Fruit fly (Drosophila melanogaster): ENCODE data around the gene Ctr1C.

Gene Ctr1C

DNA sequence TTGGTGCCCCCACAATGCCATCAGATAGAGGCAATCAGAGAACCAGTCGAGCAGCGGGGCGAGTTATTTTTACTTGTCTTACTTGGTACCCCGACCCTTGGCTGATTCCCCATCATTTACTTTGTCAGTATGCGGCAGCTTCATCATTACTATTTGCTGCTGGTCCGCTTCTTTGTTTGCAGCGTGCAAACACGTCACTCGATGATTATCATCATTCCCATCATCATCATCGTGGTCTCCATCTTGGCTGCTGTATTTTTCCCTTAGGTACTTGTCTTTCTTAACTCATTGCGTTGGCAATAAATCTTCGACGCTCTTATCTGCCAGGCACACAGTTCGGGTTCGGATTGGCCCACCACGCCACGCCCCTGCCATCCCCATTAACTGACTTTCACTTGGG lies 32.0 kb downstream of the Ctr1C start (continued):
- TF ChIP-seq Spps (tag; optimal IDR thresholded peaks at IDR 0.05), result no peak
- no peak for TF ChIP-seq NC2α (GFP tag; optimal IDR thresholded peaks at IDR 0.05)
- no peak for TF ChIP-seq rib (GFP tag; IDR thresholded peaks at IDR 0.05)
- no peak for TF ChIP-seq Atf-2 (GFP tag; optimal IDR thresholded peaks at IDR 0.05)
- no peak for TF ChIP-seq CrebB (tag; optimal IDR thresholded peaks at IDR 0.05)
- no peak for TF ChIP-seq CG14014 (GFP tag; IDR thresholded peaks at IDR 0.05)
- TF ChIP-seq PHDP (tag; optimal IDR thresholded peaks at IDR 0.05), result no peak
- TF ChIP-seq Mes4 (GFP tag; optimal IDR thresholded peaks at IDR 0.05), result no peak
- no peak for TF ChIP-seq NC2β (GFP tag; optimal IDR thresholded peaks at IDR 0.05)
- TF ChIP-seq Eip74EF (GFP tag; optimal IDR thresholded peaks at IDR 0.05), result no peak
- no peak for TF ChIP-seq tgo (GFP tag; IDR thresholded peaks at IDR 0.05)
- no peak for TF ChIP-seq Fer2 (tag; optimal IDR thresholded peaks at IDR 0.05)
- TF ChIP-seq tup (GFP tag; optimal IDR thresholded peaks at IDR 0.05), result no peak
- TF ChIP-seq Kr (GFP tag; optimal IDR thresholded peaks at IDR 0.05), result peak; percentile 9
- TF ChIP-seq jigr1 (GFP tag; IDR thresholded peaks at IDR 0.05), result no peak
- no peak for TF ChIP-seq tio (GFP tag; optimal IDR thresholded peaks at IDR 0.05)
- no peak for TF ChIP-seq her (GFP tag; optimal IDR thresholded peaks at IDR 0.05)
- no peak for TF ChIP-seq ewg (GFP tag; optimal IDR thresholded peaks at IDR 0.05)
- TF ChIP-seq MTF-1 (GFP tag; optimal IDR thresholded peaks at IDR 0.05; ENCODE audit: borderline replicate concordance), result peak; percentile 2
- TF ChIP-seq CG11560 (tag; IDR thresholded peaks at IDR 0.05), result no peak
- TF ChIP-seq CG8478 (optimal IDR thresholded peaks at IDR 0.05), result no peak
- no peak for TF ChIP-seq usp (GFP tag; optimal IDR thresholded peaks at IDR 0.05)
- no peak for TF ChIP-seq Abd-B (GFP tag; optimal IDR thresholded peaks at IDR 0.05)
- no peak for TF ChIP-seq CG9215 (GFP tag; IDR thresholded peaks at IDR 0.05)
- no peak for TF ChIP-seq CG2875 (GFP tag; optimal IDR thresholded peaks at IDR 0.05)
- TF ChIP-seq fd64A (GFP tag; optimal IDR thresholded peaks at IDR 0.05), result no peak
- no peak for TF ChIP-seq CG9437 (GFP tag; optimal IDR thresholded peaks at IDR 0.05)
- TF ChIP-seq pzg (GFP tag; optimal IDR thresholded peaks at IDR 0.05), result no peak
- TF ChIP-seq nom (GFP tag; optimal IDR thresholded peaks at IDR 0.05), result no peak
- no peak for TF ChIP-seq slp2 (GFP tag; optimal IDR thresholded peaks at IDR 0.05)
- no peak for TF ChIP-seq ftz-f1 (GFP tag; optimal IDR thresholded peaks at IDR 0.05)
- peak; percentile 34 for TF ChIP-seq CG9727 (GFP tag; optimal IDR thresholded peaks at IDR 0.05)
- no peak for TF ChIP-seq CG6854 (GFP tag; optimal IDR thresholded peaks at IDR 0.05)
- TF ChIP-seq CG13894 (tag; optimal IDR thresholded peaks at IDR 0.05), result no peak
- TF ChIP-seq CG2120 (GFP tag; optimal IDR thresholded peaks at IDR 0.05), result no peak
- no peak for TF ChIP-seq CG11085 (GFP tag; IDR thresholded peaks at IDR 0.05)
- TF ChIP-seq CG11247 (GFP tag; IDR thresholded peaks at IDR 0.05), result no peak
- TF ChIP-seq lola (GFP tag; optimal IDR thresholded peaks at IDR 0.05), result no peak

DNA sequence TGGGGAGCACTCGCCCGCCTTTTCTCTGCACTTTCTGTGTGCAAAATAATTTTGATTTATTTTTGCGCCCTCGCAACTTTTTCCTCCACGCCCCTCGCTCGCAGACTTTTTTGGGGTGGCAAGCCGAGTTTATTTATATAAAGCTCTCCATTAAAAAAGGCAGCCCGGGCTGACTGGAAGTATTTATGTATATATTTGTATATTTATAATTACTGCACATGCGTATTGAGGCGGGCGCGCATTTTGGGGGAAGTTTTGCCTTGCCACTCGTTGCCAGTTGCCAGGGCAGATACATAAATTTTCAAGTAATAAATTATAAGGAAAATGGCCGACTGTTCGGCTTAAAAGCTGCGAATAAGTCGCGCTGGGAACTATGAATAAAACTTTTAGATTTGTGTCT lies 35.5 kb downstream of the Ctr1C start:
- TF ChIP-seq crol (GFP tag; IDR thresholded peaks at IDR 0.05) (0 out of 2 replicates have a peak, but pooled peaks have one; percentile 12), zfh2 (GFP tag; optimal IDR thresholded peaks at IDR 0.05) (no peak), hb (GFP tag; IDR thresholded peaks at IDR 0.05; ENCODE audit: partially characterized antibody) (no peak), ewg (GFP tag; optimal IDR thresholded peaks at IDR 0.05) (peak; percentile 37), abd-A (tag; optimal IDR thresholded peaks at IDR 0.05) (peak; percentile 21), Nf-YC (tag; optimal IDR thresholded peaks at IDR 0.05) (peak; percentile 79), CG6175 (GFP tag; IDR thresholded peaks at IDR 0.05) (no peak), CG32767 (GFP tag; IDR thresholded peaks at IDR 0.05) (peak; percentile 43; the same call in 1 of the 2 replicates), Nf-YB (GFP tag; optimal IDR thresholded peaks at IDR 0.05) (peak; percentile 79)

All from whole organism, embryonic.